Fruit fly (Drosophila melanogaster) S2 (cell line): Measurements from ENCODE around the gene EndoGI.

Experiments used
- CG8478 ChIP-seq: fragments of >200 bp; optimal IDR thresholded peaks from 2 replicates; lab custom pipeline; 2018
- CTCF ChIP-seq, 2 experiments: fragments of >200 bp; optimal IDR thresholded peaks; 2 replicates each; lab custom pipeline; 2018

- no peak for TF ChIP-seq CTCF (optimal IDR thresholded peaks at IDR 0.05; lab: Kevin White, UChicago)
- TF ChIP-seq CG8478 (lab: Kevin White, UChicago): no peak
These were observed 24.6 kb downstream of the EndoGI start for dm6 chr2L:16282077-16282471.
